Fruit fly (Drosophila melanogaster) whole organism, pupa: ENCODE measurements around the gene CG34303.
A peak's percentile ranks its signal among the peaks of the same experiment; 100 is the strongest.

ENCODE experiments used
- CG15710 ChIP-seq: fragments of 200-800 bp; sonication (Bioruptor generic); optimal IDR thresholded peaks from 2 replicates; lab custom pipeline; 2018; ENCODE audit warnings: missing biosample characterization, mild to moderate bottlenecking, missing genetic modification characterization, moderate library complexity
- CG17806 ChIP-seq: fragments of 200-800 bp; sonication (Bioruptor generic); optimal IDR thresholded peaks from 2 replicates; lab custom pipeline; 2018; ENCODE audit warnings: missing biosample characterization, mild to moderate bottlenecking, missing genetic modification characterization, moderate library complexity
- CG8159 ChIP-seq: fragments of 200-800 bp; sonication (Bioruptor generic); optimal IDR thresholded peaks from 3 replicates; lab custom pipeline; 2018; ENCODE audit warnings: missing biosample characterization, mild to moderate bottlenecking, missing genetic modification characterization, moderate library complexity
- CG8301 ChIP-seq: fragments of 200-800 bp; sonication (Bioruptor generic); optimal IDR thresholded peaks from 2 replicates; lab custom pipeline; 2018; ENCODE audit warnings: missing biosample characterization, mild to moderate bottlenecking, missing genetic modification characterization
- CG9948 ChIP-seq: fragments of 200-800 bp; sonication (Bioruptor generic); optimal IDR thresholded peaks from 2 replicates; lab custom pipeline; 2018; ENCODE audit warnings: missing biosample characterization, mild to moderate bottlenecking, missing genetic modification characterization, moderate library complexity
- D1 ChIP-seq: fragments of 200-800 bp; sonication (Bioruptor generic); optimal IDR thresholded peaks from 2 replicates; lab custom pipeline; 2018; ENCODE audit warnings: missing biosample characterization, mild to moderate bottlenecking, missing genetic modification characterization, moderate library complexity
- EcR ChIP-seq: fragments of 200-800 bp; sonication (Bioruptor generic); optimal IDR thresholded peaks from 3 replicates; lab custom pipeline; 2019; ENCODE audit warnings: missing biosample characterization, missing genetic modification characterization, mild to moderate bottlenecking, moderate library complexity, missing genetic modification reagents
- Ets98B ChIP-seq: fragments of 200-800 bp; sonication (Bioruptor generic); IDR thresholded peaks from 2 replicates; pipeline ENCODE4 v1.3.6; 2022; ENCODE audit warnings: missing biosample characterization, missing genetic modification characterization
- Pif1A ChIP-seq: fragments of 200-800 bp; sonication (Bioruptor generic); optimal IDR thresholded peaks from 3 replicates; lab custom pipeline; 2016; ENCODE audit warnings: missing biosample characterization, missing genetic modification characterization
- Pif1B ChIP-seq: fragments of 200-800 bp; sonication (Bioruptor generic); optimal IDR thresholded peaks from 3 replicates; lab custom pipeline; 2016; ENCODE audit warnings: missing biosample characterization, missing genetic modification characterization
- gl ChIP-seq: fragments of 200-800 bp; sonication (Bioruptor generic); optimal IDR thresholded peaks from 2 replicates; lab custom pipeline; 2018; ENCODE audit warnings: missing biosample characterization, mild to moderate bottlenecking, missing genetic modification characterization
- rn ChIP-seq: fragments of 200-800 bp; sonication (Bioruptor generic); IDR thresholded peaks from 2 replicates; pipeline ENCODE4 v1.3.6; 2022; ENCODE audit warnings: missing biosample characterization, missing genetic modification characterization

DNA sequence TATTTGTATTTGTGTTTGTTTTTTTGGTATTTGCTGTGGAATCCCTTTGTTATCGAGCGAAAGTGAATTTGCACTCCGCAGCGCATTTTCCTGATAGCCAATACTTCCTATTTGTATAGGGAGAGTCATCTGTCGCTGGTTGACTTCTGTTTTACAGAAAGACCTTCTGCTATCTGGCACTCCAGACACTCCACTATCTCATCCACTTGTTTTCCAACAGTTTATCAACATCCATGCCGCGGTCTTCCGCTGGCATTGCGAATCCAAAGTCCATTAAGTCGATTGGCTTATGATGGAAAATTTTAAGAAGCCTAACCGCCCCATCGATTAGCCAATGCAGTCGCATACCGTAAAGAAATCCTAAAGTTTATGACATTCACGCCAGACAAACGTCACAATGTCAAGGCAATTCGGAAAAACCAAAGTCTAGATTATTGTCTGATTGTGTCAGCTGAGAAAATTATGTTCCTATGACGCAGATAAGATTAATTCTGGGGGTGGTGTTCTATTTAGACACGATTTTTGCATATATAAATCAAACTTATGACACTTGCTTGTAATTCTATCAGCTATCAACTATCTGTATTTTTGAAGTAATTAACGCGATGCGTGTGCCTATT is 36.7 kb downstream of the CG34303 start:
- TF ChIP-seq gl (tag; lab: Kevin White, UChicago) (peak; percentile 42), CG8159 (tag; lab: Kevin White, UChicago) (peak; percentile 13), CG15710 (tag; lab: Kevin White, UChicago) (no peak), rn (GFP tag; lab: Robert Waterston, UW) (no peak), Pif1B (GFP tag; lab: Kevin White, UChicago) (no peak), EcR (peak; percentile 30), CG9948 (tag; lab: Kevin White, UChicago) (no peak), Ets98B (GFP tag; lab: Robert Waterston, UW) (no peak), D1 (tag; lab: Kevin White, UChicago) (no peak), CG17806 (no peak), Pif1A (peak; percentile 24), CG8301 (no peak)
